Worm (Caenorhabditis elegans) whole organism, L4 larva: ENCODE measurements around the gene srb-1.
"Not testable (repeated sequence)": the region's sequence is repeated elsewhere in the genome, so short reads cannot be mapped to it uniquely, and the experiment has no call there.

ENCODE experiments used
- T26A8.4 ChIP-seq: fragments of 200-800 bp; sonication (Bioruptor generic); IDR thresholded peaks from 2 replicates; pipeline ENCODE4 v1.3.6; 2022; ENCODE audit warnings: missing genetic modification characterization, missing compliant biosample characterization
- ces-1 ChIP-seq: fragments of 150-350 bp; sonication (generic microtip); optimal IDR thresholded peaks from 4 replicates; lab custom pipeline; 2014; ENCODE audit warnings: missing biosample characterization, missing genetic modification reagents, missing genetic modification characterization
- dve-1 ChIP-seq: sonication (generic microtip); optimal IDR thresholded peaks from 2 replicates; lab custom pipeline; 2017; ENCODE audit warnings: antibody characterized with exemption, mild to moderate bottlenecking, missing genetic modification characterization, missing compliant biosample characterization; ENCODE audit not compliant: insufficient read depth
- jun-1 ChIP-seq: fragments of 150-350 bp; optimal IDR thresholded peaks from 2 replicates; lab custom pipeline; 2014; ENCODE audit warnings: missing biosample characterization, missing genetic modification reagents, missing genetic modification characterization
- lin-15B ChIP-seq: fragments of 150-350 bp; sonication (generic microtip); optimal IDR thresholded peaks from 3 replicates; lab custom pipeline; 2014; ENCODE audit warnings: missing biosample characterization, missing genetic modification characterization

ce11 chrII:5200205-5200604 is 29.4 kb upstream of the srb-1 start:
- not testable (repeated sequence) for TF ChIP-seq dve-1; ces-1 (GFP tag; lab: Kevin White, UChicago); lin-15B; jun-1
- peak; percentile 36; the same call in 1 of the 2 replicates for TF ChIP-seq T26A8.4 (GFP tag; lab: Robert Waterston, UW)
